Fruit fly (Drosophila melanogaster): ENCODE measurements around the gene CG34404.

Gene CG34404

dm6 chr3R:15374397-15374796 lies 6.9 kb upstream of the CG34404 start, which contains the start of gene Rbp:
Gene Rbp, plus strand, starts transcription at chr3R:15374635.
- TF ChIP-seq bab1 (GFP tag; optimal IDR thresholded peaks at IDR 0.05) (no peak), Hr96 (GFP tag; optimal IDR thresholded peaks at IDR 0.05) (no peak), pad (GFP tag; optimal IDR thresholded peaks at IDR 0.05) (no peak), CG12768 (GFP tag; optimal IDR thresholded peaks at IDR 0.05) (no peak), cnc (optimal IDR thresholded peaks at IDR 0.05) (no peak), CG1620 (GFP tag; optimal IDR thresholded peaks at IDR 0.05) (no peak), Crg-1 (GFP tag; optimal IDR thresholded peaks at IDR 0.05) (no peak), CG7101 (tag; optimal IDR thresholded peaks at IDR 0.05) (no peak), kay (GFP tag; ENCODE audit: borderline replicate concordance) (no peak), tj (GFP tag; optimal IDR thresholded peaks at IDR 0.05) (no peak), toe (GFP tag; optimal IDR thresholded peaks at IDR 0.05) (no peak), Mnt (GFP tag; optimal IDR thresholded peaks at IDR 0.05) (no peak)

dm6 chr3R:15371833-15372232 lies 4.4 kb upstream of the CG34404 start, which contains the start of the genes Ccm3 and CG6136:
Gene Ccm3, plus strand, starts transcription at chr3R:15371957.
Gene CG6136, minus strand, starts transcription at chr3R:15372212.
- TF ChIP-seq CG11617 (GFP tag; optimal IDR thresholded peaks at IDR 0.05) (peak; percentile 31), Crg-1 (GFP tag; optimal IDR thresholded peaks at IDR 0.05) (peak; percentile 85), bab1 (GFP tag; optimal IDR thresholded peaks at IDR 0.05) (peak; percentile 66), CG12768 (GFP tag; optimal IDR thresholded peaks at IDR 0.05) (peak; percentile 69), Mnt (GFP tag; optimal IDR thresholded peaks at IDR 0.05) (peak; percentile 73), cnc (optimal IDR thresholded peaks at IDR 0.05) (no peak), cic (GFP tag; optimal IDR thresholded peaks at IDR 0.05) (peak; percentile 45), pad (GFP tag; optimal IDR thresholded peaks at IDR 0.05) (peak; percentile 70), ovo (GFP tag; optimal IDR thresholded peaks at IDR 0.05) (peak; percentile 49), CG7045 (GFP tag; optimal IDR thresholded peaks at IDR 0.05) (peak; percentile 42), CG5204 (GFP tag; optimal IDR thresholded peaks at IDR 0.05) (no peak), CG14711 (tag; optimal IDR thresholded peaks at IDR 0.05) (peak; percentile 38), CG33017 (tag; optimal IDR thresholded peaks at IDR 0.05) (peak; percentile 53), Clk (GFP tag; optimal IDR thresholded peaks at IDR 0.05) (peak; percentile 37), kay (GFP tag; ENCODE audit: borderline replicate concordance) (no peak), tj (GFP tag; optimal IDR thresholded peaks at IDR 0.05) (no peak), CG7101 (tag; optimal IDR thresholded peaks at IDR 0.05) (peak; percentile 78), toe (GFP tag; optimal IDR thresholded peaks at IDR 0.05) (peak; percentile 32), CG1620 (GFP tag; optimal IDR thresholded peaks at IDR 0.05) (peak; percentile 38), Hr96 (GFP tag; optimal IDR thresholded peaks at IDR 0.05) (peak; percentile 72)

dm6 chr3R:15369742-15370141 lies 2.3 kb upstream of the CG34404 start, which contains the start of gene CG14868:
Gene CG14868, minus strand, starts transcription at chr3R:15369945.
- TF ChIP-seq toe (GFP tag; optimal IDR thresholded peaks at IDR 0.05): no peak
- TF ChIP-seq CG33017 (tag; optimal IDR thresholded peaks at IDR 0.05): no peak
- TF ChIP-seq CG5204 (GFP tag; optimal IDR thresholded peaks at IDR 0.05): no peak
- no peak for TF ChIP-seq CG11617 (GFP tag; optimal IDR thresholded peaks at IDR 0.05)
- TF ChIP-seq CG1620 (GFP tag; optimal IDR thresholded peaks at IDR 0.05): no peak
- no peak for TF ChIP-seq CG14711 (tag; optimal IDR thresholded peaks at IDR 0.05)
- no peak for TF ChIP-seq pad (GFP tag; optimal IDR thresholded peaks at IDR 0.05)
- no peak for TF ChIP-seq Clk (GFP tag; optimal IDR thresholded peaks at IDR 0.05)
- no peak for TF ChIP-seq kay (GFP tag; ENCODE audit: borderline replicate concordance)
- TF ChIP-seq Crg-1 (GFP tag; optimal IDR thresholded peaks at IDR 0.05): no peak
- no peak for TF ChIP-seq Hr96 (GFP tag; optimal IDR thresholded peaks at IDR 0.05)
- TF ChIP-seq CG12768 (GFP tag; optimal IDR thresholded peaks at IDR 0.05): no peak
- TF ChIP-seq Mnt (GFP tag; optimal IDR thresholded peaks at IDR 0.05): no peak

dm6 chr3R:15366839-15367238 lies 626 bp downstream of the CG34404 start:
- TF ChIP-seq CG7045 (GFP tag; optimal IDR thresholded peaks at IDR 0.05) (peak; percentile 67), CG33017 (tag; optimal IDR thresholded peaks at IDR 0.05) (peak; percentile 87), Clk (GFP tag; optimal IDR thresholded peaks at IDR 0.05) (no peak), Mnt (GFP tag; optimal IDR thresholded peaks at IDR 0.05) (no peak), CG7101 (tag; optimal IDR thresholded peaks at IDR 0.05) (peak; percentile 76), CG14711 (tag; optimal IDR thresholded peaks at IDR 0.05) (peak; percentile 70), CG12768 (GFP tag; optimal IDR thresholded peaks at IDR 0.05) (peak; percentile 7)

- TF ChIP-seq cnc (optimal IDR thresholded peaks at IDR 0.05) (no peak), bab1 (GFP tag; optimal IDR thresholded peaks at IDR 0.05) (peak; percentile 46), Crg-1 (GFP tag; optimal IDR thresholded peaks at IDR 0.05) (peak; percentile 17), tj (GFP tag; optimal IDR thresholded peaks at IDR 0.05) (no peak), ovo (GFP tag; optimal IDR thresholded peaks at IDR 0.05) (no peak), CG14711 (tag; optimal IDR thresholded peaks at IDR 0.05) (peak; percentile 38), CG7101 (tag; optimal IDR thresholded peaks at IDR 0.05) (peak; percentile 44), CG1620 (GFP tag; optimal IDR thresholded peaks at IDR 0.05) (peak; percentile 41), Mnt (GFP tag; optimal IDR thresholded peaks at IDR 0.05) (peak; percentile 9)
Observed at dm6 chr3R:15363608-15364007, 3.9 kb downstream of the CG34404 start, which contains the start of gene CG6171. Gene CG6171, minus strand, starts transcription at chr3R:15363857.

dm6 chr3R:15361490-15361889 lies 6.0 kb downstream of the CG34404 start, which contains the start of the genes Cog2 and Trax:
Gene Cog2, minus strand, starts transcription at chr3R:15361657.
Gene Trax, plus strand, starts transcription at chr3R:15361692.
- TF ChIP-seq tj (GFP tag; optimal IDR thresholded peaks at IDR 0.05) (peak; percentile 80), CG33017 (tag; optimal IDR thresholded peaks at IDR 0.05) (no peak), bab1 (GFP tag; optimal IDR thresholded peaks at IDR 0.05) (peak; percentile 19), kay (GFP tag; ENCODE audit: borderline replicate concordance) (no peak), CG7101 (tag; optimal IDR thresholded peaks at IDR 0.05) (no peak)
